Fruit fly (Drosophila melanogaster) whole organism, embryonic: ENCODE data around the gene Dif.

ENCODE experiments used
- Ada2b ChIP-seq: fragments of 200-800 bp; sonication (Bioruptor generic); IDR thresholded peaks from 2 replicates; pipeline ENCODE4 v1.3.6; 2022; ENCODE audit warnings: missing biosample characterization, missing genetic modification characterization
- Aef1 ChIP-seq: fragments of 200-800 bp; sonication (Bioruptor generic); IDR thresholded peaks from 3 replicates; pipeline ENCODE4 v1.3.6; 2022; ENCODE audit warnings: missing biosample characterization, missing genetic modification characterization
- Antp ChIP-seq: fragments of 200-800 bp; sonication (Bioruptor generic); optimal IDR thresholded peaks from 3 replicates; lab custom pipeline; 2016; ENCODE audit warnings: missing biosample characterization, missing genetic modification characterization
- BEAF-32 ChIP-seq: fragments of 200-800 bp; sonication (Bioruptor generic); optimal IDR thresholded peaks from 3 replicates; lab custom pipeline; 2017; ENCODE audit warnings: missing biosample characterization, missing genetic modification characterization, mild to moderate bottlenecking, moderate library complexity, missing genetic modification reagents
- CG10209 ChIP-seq: fragments of 200-800 bp; sonication (Bioruptor generic); optimal IDR thresholded peaks from 3 replicates; lab custom pipeline; 2017; ENCODE audit warnings: missing biosample characterization, mild to moderate bottlenecking, missing genetic modification characterization, missing genetic modification reagents
- CG10267 ChIP-seq: fragments of 200-800 bp; sonication (Bioruptor generic); optimal IDR thresholded peaks from 2 replicates; lab custom pipeline; 2018; ENCODE audit warnings: missing biosample characterization, mild to moderate bottlenecking, missing genetic modification characterization, moderate library complexity
- CG12391 ChIP-seq: fragments of 200-800 bp; sonication (Bioruptor generic); optimal IDR thresholded peaks from 3 replicates; lab custom pipeline; 2018; ENCODE audit warnings: missing biosample characterization, mild to moderate bottlenecking, missing genetic modification characterization, moderate library complexity
- CG13296 ChIP-seq: fragments of 200-800 bp; sonication (Bioruptor generic); optimal IDR thresholded peaks from 3 replicates; lab custom pipeline; 2018; ENCODE audit warnings: missing biosample characterization, mild to moderate bottlenecking, missing genetic modification characterization
- CG13424 ChIP-seq: fragments of 200-800 bp; sonication (Bioruptor generic); optimal IDR thresholded peaks from 2 replicates; lab custom pipeline; 2019; ENCODE audit warnings: missing biosample characterization, mild to moderate bottlenecking, missing genetic modification characterization, moderate library complexity
- CG13775 ChIP-seq: fragments of 200-800 bp; sonication (Bioruptor generic); optimal IDR thresholded peaks from 3 replicates; lab custom pipeline; 2017; ENCODE audit warnings: missing biosample characterization, mild to moderate bottlenecking, missing genetic modification characterization
- CG15514 ChIP-seq: fragments of 200-800 bp; sonication (Bioruptor generic); optimal IDR thresholded peaks from 3 replicates; lab custom pipeline; 2017; ENCODE audit warnings: missing biosample characterization, missing genetic modification characterization, mild to moderate bottlenecking, moderate library complexity, missing genetic modification reagents
- CG17361 ChIP-seq: fragments of 200-800 bp; sonication (Bioruptor generic); IDR thresholded peaks from 3 replicates; pipeline ENCODE4 v1.3.6; 2022; ENCODE audit warnings: missing biosample characterization, missing genetic modification characterization
- CG17385 ChIP-seq: fragments of 200-800 bp; sonication (Bioruptor generic); optimal IDR thresholded peaks from 3 replicates; lab custom pipeline; 2018; ENCODE audit warnings: missing biosample characterization, mild to moderate bottlenecking, missing genetic modification characterization
- CG17568 ChIP-seq: fragments of 200-800 bp; sonication (Bioruptor generic); optimal IDR thresholded peaks from 2 replicates; lab custom pipeline; 2018; ENCODE audit warnings: missing biosample characterization, mild to moderate bottlenecking, missing genetic modification characterization, moderate library complexity
- CG18599 ChIP-seq: fragments of 200-800 bp; sonication (Bioruptor generic); optimal IDR thresholded peaks from 3 replicates; lab custom pipeline; 2017; ENCODE audit warnings: missing biosample characterization, missing genetic modification characterization, mild to moderate bottlenecking, moderate library complexity, missing genetic modification reagents
- CG18619 ChIP-seq: fragments of 200-800 bp; sonication (Bioruptor generic); optimal IDR thresholded peaks from 3 replicates; lab custom pipeline; 2017; ENCODE audit warnings: missing biosample characterization, mild to moderate bottlenecking, missing genetic modification characterization
- CG2120 ChIP-seq: fragments of 200-800 bp; sonication (Bioruptor generic); optimal IDR thresholded peaks from 3 replicates; lab custom pipeline; 2016; ENCODE audit warnings: missing biosample characterization, missing genetic modification characterization
- CG2678 ChIP-seq: fragments of 200-800 bp; sonication (Bioruptor generic); optimal IDR thresholded peaks from 3 replicates; lab custom pipeline; 2019; ENCODE audit warnings: missing biosample characterization, mild to moderate bottlenecking, missing genetic modification characterization, moderate library complexity
- CG30403 ChIP-seq: fragments of 200-800 bp; sonication (Bioruptor generic); optimal IDR thresholded peaks from 3 replicates; lab custom pipeline; 2016; ENCODE audit warnings: missing biosample characterization, missing genetic modification characterization
- CG4404 ChIP-seq: fragments of 200-800 bp; sonication (Bioruptor generic); IDR thresholded peaks from 2 replicates; pipeline ENCODE4 v1.3.6; 2022; ENCODE audit warnings: missing biosample characterization, missing genetic modification characterization
- CG6765 ChIP-seq: fragments of 200-800 bp; sonication (Bioruptor generic); optimal IDR thresholded peaks from 3 replicates; lab custom pipeline; 2017; ENCODE audit warnings: missing biosample characterization, mild to moderate bottlenecking, missing genetic modification characterization
- CG7357 ChIP-seq: fragments of 200-800 bp; sonication (Bioruptor generic); IDR thresholded peaks from 3 replicates; pipeline ENCODE4 v1.3.6; 2022; ENCODE audit warnings: missing biosample characterization, missing genetic modification characterization
- CG9876 ChIP-seq: fragments of 200-800 bp; sonication (Bioruptor generic); optimal IDR thresholded peaks from 2 replicates; lab custom pipeline; 2016; ENCODE audit warnings: missing biosample characterization, missing genetic modification characterization
- CoRest ChIP-seq: fragments of 200-800 bp; sonication (Bioruptor generic); optimal IDR thresholded peaks from 3 replicates; lab custom pipeline; 2018; ENCODE audit warnings: missing biosample characterization, mild to moderate bottlenecking, missing genetic modification characterization, moderate library complexity
- D ChIP-seq, 2 experiments: fragments of 200-800 bp in 1 of 2; fragments of >200 bp in 1 of 2; sonication (Bioruptor generic) in 1 of 2; optimal IDR thresholded peaks; 2 replicates in 1 of 2; 3 replicates in 1 of 2; lab custom pipeline; 2017; ENCODE audit warnings: mild to moderate bottlenecking in 1 of 2, missing biosample characterization in 1 of 2, missing genetic modification characterization in 1 of 2, missing genetic modification reagents in 1 of 2
- E2f1 ChIP-seq: fragments of 200-800 bp; sonication (Bioruptor generic); IDR thresholded peaks from 2 replicates; pipeline ENCODE4 v1.3.6; 2022; ENCODE audit warnings: missing biosample characterization, missing genetic modification characterization
- Fer1 ChIP-seq: fragments of 200-800 bp; sonication (Bioruptor generic); optimal IDR thresholded peaks from 2 replicates; lab custom pipeline; 2017; ENCODE audit warnings: missing biosample characterization, mild to moderate bottlenecking, missing genetic modification characterization
- Fer3 ChIP-seq: fragments of 200-800 bp; sonication (Bioruptor generic); optimal IDR thresholded peaks from 2 replicates; lab custom pipeline; 2018; ENCODE audit warnings: missing biosample characterization, mild to moderate bottlenecking, missing genetic modification characterization, moderate library complexity
- Hr3 ChIP-seq: fragments of 200-800 bp; sonication (Bioruptor generic); optimal IDR thresholded peaks from 3 replicates; lab custom pipeline; 2016; ENCODE audit warnings: missing biosample characterization, missing genetic modification characterization
- MBD-R2 ChIP-seq: fragments of 200-800 bp; sonication (Bioruptor generic); IDR thresholded peaks from 2 replicates; pipeline ENCODE4 v1.3.6; 2022; ENCODE audit warnings: missing biosample characterization, missing genetic modification characterization
- Max ChIP-seq: fragments of 200-800 bp; sonication (Bioruptor generic); optimal IDR thresholded peaks from 2 replicates; lab custom pipeline; 2016; ENCODE audit warnings: missing biosample characterization, mild to moderate bottlenecking, missing genetic modification characterization
- Nf-YA ChIP-seq: fragments of 200-800 bp; sonication (Bioruptor generic); IDR thresholded peaks from 2 replicates; pipeline ENCODE4 v1.3.6; 2022; ENCODE audit warnings: missing biosample characterization, missing genetic modification characterization
- Scr ChIP-seq: fragments of 200-800 bp; sonication (Bioruptor generic); IDR thresholded peaks from 2 replicates; pipeline ENCODE4 v1.3.6; 2022; ENCODE audit warnings: missing biosample characterization, missing genetic modification characterization; ENCODE audit not compliant: partially characterized antibody
- Sox100B ChIP-seq: fragments of 200-800 bp; sonication (Bioruptor generic); optimal IDR thresholded peaks from 3 replicates; lab custom pipeline; 2018; ENCODE audit warnings: missing biosample characterization, mild to moderate bottlenecking, missing genetic modification characterization
- Xrp1 ChIP-seq: fragments of 200-800 bp; sonication (Bioruptor generic); IDR thresholded peaks from 2 replicates; pipeline ENCODE4 v1.3.6; 2022; ENCODE audit warnings: missing biosample characterization, missing genetic modification characterization
- bigmax ChIP-seq: fragments of 200-800 bp; sonication (Bioruptor generic); optimal IDR thresholded peaks from 2 replicates; lab custom pipeline; 2018; ENCODE audit warnings: missing biosample characterization, mild to moderate bottlenecking, missing genetic modification characterization
- caup ChIP-seq: fragments of 200-800 bp; sonication (Bioruptor generic); optimal IDR thresholded peaks from 3 replicates; lab custom pipeline; 2017; ENCODE audit warnings: missing biosample characterization, mild to moderate bottlenecking, missing genetic modification characterization, moderate library complexity; ENCODE audit not compliant: severe bottlenecking
- cwo ChIP-seq: fragments of 200-800 bp; sonication (Bioruptor generic); optimal IDR thresholded peaks from 3 replicates; lab custom pipeline; 2017; ENCODE audit warnings: missing biosample characterization, missing genetic modification characterization, mild to moderate bottlenecking, moderate library complexity, missing genetic modification reagents
- fu2 ChIP-seq: fragments of 200-800 bp; sonication (Bioruptor generic); optimal IDR thresholded peaks from 2 replicates; lab custom pipeline; 2016; ENCODE audit warnings: missing biosample characterization, missing genetic modification characterization
- lab ChIP-seq: fragments of 200-800 bp; sonication (Bioruptor generic); optimal IDR thresholded peaks from 3 replicates; lab custom pipeline; 2017; ENCODE audit warnings: missing biosample characterization, missing genetic modification characterization, mild to moderate bottlenecking, moderate library complexity, missing genetic modification reagents
- phol ChIP-seq: fragments of 200-800 bp; sonication (Bioruptor generic); optimal IDR thresholded peaks from 3 replicates; lab custom pipeline; 2018; ENCODE audit warnings: missing biosample characterization, mild to moderate bottlenecking, missing genetic modification characterization, moderate library complexity
- prd ChIP-seq, 3 experiments: fragments of >200 bp in 2 of 3; fragments of 200-800 bp in 1 of 3; sonication (Bioruptor generic) in 1 of 3; optimal IDR thresholded peaks in 2 of 3; IDR thresholded peaks in 1 of 3; 2 replicates in 2 of 3; 3 replicates in 1 of 3; pipeline versions ENCODE4 v1.3.6 to Lab custom; 2017 to 2022; ENCODE audit warnings: missing biosample characterization in 1 of 3, missing genetic modification characterization in 1 of 3
- sens ChIP-seq: fragments of 200-800 bp; sonication (Bioruptor generic); peaks from one replicate; lab custom pipeline; 2016; ENCODE audit warnings: missing biosample characterization, missing genetic modification characterization
- sisA ChIP-seq: fragments of 200-800 bp; sonication (Bioruptor generic); IDR thresholded peaks from 2 replicates; pipeline ENCODE4 v1.3.6; 2022; ENCODE audit warnings: missing biosample characterization, missing genetic modification characterization
- slbo ChIP-seq: fragments of 200-800 bp; sonication (Bioruptor generic); IDR thresholded peaks from 2 replicates; pipeline ENCODE4 v1.3.6; 2022; ENCODE audit warnings: missing biosample characterization, missing genetic modification characterization
- so ChIP-seq: fragments of 200-800 bp; sonication (Bioruptor generic); IDR thresholded peaks from 3 replicates; pipeline ENCODE4 v1.3.6; 2022; ENCODE audit warnings: missing biosample characterization, missing genetic modification characterization
- tio ChIP-seq: fragments of 200-800 bp; sonication (Bioruptor generic); optimal IDR thresholded peaks from 2 replicates; lab custom pipeline; 2017; ENCODE audit warnings: missing biosample characterization, missing genetic modification characterization, inconsistent platforms
- unpg ChIP-seq: fragments of 200-800 bp; sonication (Bioruptor generic); optimal IDR thresholded peaks from 3 replicates; lab custom pipeline; 2018; ENCODE audit warnings: missing biosample characterization, mild to moderate bottlenecking, missing genetic modification characterization, moderate library complexity

Dif gene

DNA sequence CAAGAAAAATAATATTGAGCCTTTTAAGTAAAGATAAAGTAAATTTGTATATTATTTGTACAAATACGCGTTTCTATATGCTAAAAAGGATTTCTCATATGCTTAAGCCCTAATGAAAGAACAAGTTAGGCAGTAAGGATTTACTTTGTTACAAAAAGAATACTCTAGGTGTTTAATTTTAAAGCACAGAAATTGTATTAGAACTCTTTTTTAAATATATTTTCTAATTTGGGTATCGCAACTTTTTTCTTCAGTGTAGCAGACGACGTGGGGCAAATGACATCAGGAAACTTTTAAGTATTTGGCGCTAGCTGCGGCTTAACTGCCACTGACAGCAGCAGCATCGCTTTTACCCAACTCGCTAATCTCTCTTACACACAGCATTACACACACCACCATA, 10.9 kb downstream of the Dif start (continued):
- no peak for TF ChIP-seq Scr
- TF ChIP-seq CG6765 (GFP tag; lab: Kevin White, UChicago), result no peak
- no peak for TF ChIP-seq Nf-YA (GFP tag; lab: Robert Waterston, UW)
- TF ChIP-seq tio (GFP tag; lab: Kevin White, UChicago), result no peak
- TF ChIP-seq Antp (GFP tag; lab: Kevin White, UChicago), result no peak
- peak; percentile 26 for TF ChIP-seq CG2120 (GFP tag; lab: Kevin White, UChicago)
- TF ChIP-seq CG13775 (GFP tag; lab: Kevin White, UChicago), result no peak
- no peak for TF ChIP-seq Xrp1 (GFP tag; lab: Robert Waterston, UW)
- no peak for TF ChIP-seq caup (GFP tag; lab: Kevin White, UChicago)
- TF ChIP-seq CG9876 (GFP tag; lab: Kevin White, UChicago), result no peak
- no peak for TF ChIP-seq CG12391 (tag; lab: Kevin White, UChicago)
- TF ChIP-seq Fer1 (GFP tag; lab: Kevin White, UChicago), result peak; percentile 19
- TF ChIP-seq CG17568 (GFP tag; lab: Kevin White, UChicago), result no peak
- no peak for TF ChIP-seq E2f1
- no peak for TF ChIP-seq CoRest
- peak; percentile 44 for TF ChIP-seq CG18599 (GFP tag; lab: Kevin White, UChicago)
- TF ChIP-seq BEAF-32 (GFP tag; lab: Kevin White, UChicago), result no peak
- no peak for TF ChIP-seq MBD-R2 (GFP tag; lab: Robert Waterston, UW)
- TF ChIP-seq unpg (GFP tag; lab: Kevin White, UChicago), result peak; percentile 1
- no peak for TF ChIP-seq CG7357 (GFP tag; lab: Robert Waterston, UW)
- TF ChIP-seq Max (GFP tag; lab: Kevin White, UChicago), result no peak
- TF ChIP-seq CG18619, result peak; percentile 10

DNA sequence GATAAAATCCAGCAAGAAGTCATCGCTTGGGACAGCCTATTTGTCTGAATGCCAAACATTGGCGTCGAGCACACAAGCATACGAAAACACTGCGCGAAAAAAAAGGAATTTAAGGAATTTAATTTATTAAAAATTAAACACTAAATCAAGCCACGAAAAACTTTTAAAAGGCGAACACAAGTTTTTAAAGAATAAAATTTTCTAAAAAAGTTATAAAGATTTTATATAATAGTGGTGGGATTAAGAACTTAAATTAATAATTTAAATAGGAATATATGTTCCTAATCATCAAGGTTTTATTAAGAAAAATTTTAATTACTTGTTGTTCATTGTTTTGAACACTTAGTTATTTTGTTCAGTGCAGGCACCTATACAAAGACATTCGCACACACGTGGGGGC, 11.6 kb downstream of the Dif start:
- TF ChIP-seq CG30403 (GFP tag; lab: Kevin White, UChicago) (peak; percentile 28), CG17361 (GFP tag; lab: Robert Waterston, UW) (peak; percentile 36; the same call in 1 of the 3 replicates), so (GFP tag; lab: Robert Waterston, UW) (no peak), CG2678 (peak; percentile 61), bigmax (GFP tag; lab: Kevin White, UChicago) (no peak), CG10209 (GFP tag; lab: Kevin White, UChicago) (peak; percentile 28), Hr3 (GFP tag; lab: Kevin White, UChicago) (peak; percentile 3), cwo (GFP tag; lab: Kevin White, UChicago) (peak; percentile 3), D (optimal IDR thresholded peaks at IDR 0.05; lab: Kevin White, UChicago) (no peak), D (GFP tag; optimal IDR thresholded peaks at IDR 0.05; lab: Kevin White, UChicago) (no peak), slbo (GFP tag; lab: Robert Waterston, UW) (peak; percentile 49; the same call in 1 of the 2 replicates), prd (optimal IDR thresholded peaks at IDR 0.05; lab: Kevin White, UChicago) (no peak), prd (GFP tag; IDR thresholded peaks at IDR 0.05; lab: Robert Waterston, UW) (peak; percentile 43), Nf-YA (GFP tag; lab: Robert Waterston, UW) (no peak; the same call in 1 of the 2 replicates), CG4404 (peak; percentile 25; the same call in 1 of the 2 replicates), Sox100B (GFP tag; lab: Kevin White, UChicago) (peak; percentile 26), CG10267 (tag; lab: Kevin White, UChicago) (peak; percentile 9), CG13296 (GFP tag; lab: Kevin White, UChicago) (peak; percentile 3), CG13424 (tag; lab: Kevin White, UChicago) (peak; percentile 37), sisA (peak; percentile 45), sens (GFP tag; lab: Kevin White, UChicago) (peak; percentile 54), CG17385 (GFP tag; lab: Kevin White, UChicago) (peak; percentile 24), fu2 (no peak), CG2120 (GFP tag; lab: Kevin White, UChicago) (peak; percentile 37), Fer3 (tag; lab: Kevin White, UChicago) (peak; percentile 10), CG15514 (GFP tag; lab: Kevin White, UChicago) (peak; percentile 3), Aef1 (GFP tag; lab: Robert Waterston, UW) (0 out of 3 replicates have a peak, but pooled peaks have one; percentile 20), Ada2b (peak; percentile 17; the same call in 1 of the 2 replicates), lab (GFP tag; lab: Kevin White, UChicago) (peak; percentile 57), phol (tag; lab: Kevin White, UChicago) (no peak)
